Fruit fly (Drosophila melanogaster) whole organism, prepupa: ENCODE results near the gene polybromo.

Experiments used
- CG11902 ChIP-seq: fragments of 200-800 bp; sonication (Bioruptor generic); optimal IDR thresholded peaks from 3 replicates; lab custom pipeline; 2016; ENCODE audit warnings: missing biosample characterization, missing genetic modification characterization
- CG3919 ChIP-seq: fragments of 200-800 bp; sonication (Bioruptor generic); optimal IDR thresholded peaks from 3 replicates; lab custom pipeline; 2016; ENCODE audit warnings: missing biosample characterization, missing genetic modification characterization
- CG6163 ChIP-seq: fragments of 200-800 bp; sonication (Bioruptor generic); IDR thresholded peaks from 3 replicates; pipeline ENCODE4 v1.3.6; 2022; ENCODE audit warnings: missing biosample characterization, missing genetic modification characterization
- CG6854 ChIP-seq: fragments of 200-800 bp; sonication (Bioruptor generic); optimal IDR thresholded peaks from 2 replicates; lab custom pipeline; 2017; ENCODE audit warnings: missing biosample characterization, mild to moderate bottlenecking, missing genetic modification characterization
- CG8632 ChIP-seq: fragments of 200-800 bp; sonication (Bioruptor generic); optimal IDR thresholded peaks from 3 replicates; lab custom pipeline; 2016; ENCODE audit warnings: missing biosample characterization, missing genetic modification characterization
- Eip93F ChIP-seq: fragments of 200-800 bp; sonication (Bioruptor generic); optimal IDR thresholded peaks from 2 replicates; lab custom pipeline; 2016; ENCODE audit warnings: missing biosample characterization, mild to moderate bottlenecking, missing genetic modification characterization
- Hr39 ChIP-seq: fragments of 200-800 bp; sonication (Bioruptor generic); optimal IDR thresholded peaks from 2 replicates; lab custom pipeline; 2016; ENCODE audit warnings: missing biosample characterization, missing genetic modification characterization
- Met ChIP-seq: fragments of 200-800 bp; sonication (Bioruptor generic); optimal IDR thresholded peaks from 3 replicates; lab custom pipeline; 2016; ENCODE audit warnings: missing biosample characterization, missing genetic modification characterization
- Sox102F ChIP-seq: fragments of 200-800 bp; sonication (Bioruptor generic); optimal IDR thresholded peaks from 2 replicates; lab custom pipeline; 2016; ENCODE audit warnings: missing biosample characterization, mild to moderate bottlenecking, missing genetic modification characterization
- Sox15 ChIP-seq: fragments of 200-800 bp; sonication (Bioruptor generic); optimal IDR thresholded peaks from 3 replicates; lab custom pipeline; 2016; ENCODE audit warnings: missing biosample characterization, missing genetic modification characterization
- dsx ChIP-seq: fragments of 200-800 bp; optimal IDR thresholded peaks from 3 replicates; lab custom pipeline; 2019; ENCODE audit warnings: missing biosample characterization, mild to moderate bottlenecking, missing genetic modification characterization, moderate library complexity; ENCODE audit not compliant: poor library complexity, severe bottlenecking
- fd59A ChIP-seq: fragments of 200-800 bp; sonication (Bioruptor generic); optimal IDR thresholded peaks from 2 replicates; lab custom pipeline; 2017; ENCODE audit warnings: missing biosample characterization, mild to moderate bottlenecking, missing genetic modification characterization, missing genetic modification reagents
- fkh ChIP-seq: fragments of 200-800 bp; sonication (Bioruptor generic); optimal IDR thresholded peaks from 3 replicates; lab custom pipeline; 2017; ENCODE audit warnings: missing biosample characterization, mild to moderate bottlenecking, missing genetic modification characterization, moderate library complexity
- net ChIP-seq: fragments of 200-800 bp; sonication (Bioruptor generic); optimal IDR thresholded peaks from 3 replicates; lab custom pipeline; 2016; ENCODE audit warnings: missing biosample characterization, missing genetic modification characterization

- TF ChIP-seq fd59A (GFP tag; lab: Kevin White, UChicago): no peak
- no peak for TF ChIP-seq CG6163 (GFP tag; lab: Robert Waterston, UW)
- no peak for TF ChIP-seq CG11902 (GFP tag; lab: Kevin White, UChicago)
- no peak for TF ChIP-seq fkh
- no peak for TF ChIP-seq net (GFP tag; lab: Kevin White, UChicago)
- TF ChIP-seq Sox15 (GFP tag; lab: Kevin White, UChicago): no peak
- TF ChIP-seq CG6854: no peak
- TF ChIP-seq CG3919: no peak
- no peak for TF ChIP-seq dsx (GFP tag; lab: Kevin White, UChicago)
- TF ChIP-seq Met (GFP tag; lab: Kevin White, UChicago): no peak
- no peak for TF ChIP-seq Hr39 (GFP tag; lab: Kevin White, UChicago)
- TF ChIP-seq CG8632 (GFP tag; lab: Kevin White, UChicago): no peak
- no peak for TF ChIP-seq Sox102F (GFP tag; lab: Kevin White, UChicago)
- TF ChIP-seq Eip93F (GFP tag; lab: Kevin White, UChicago): no peak
Observed at dm6 chr3R:24798595-24798994, 6.5 kb downstream of the polybromo start.
